Fruit fly (Drosophila melanogaster) whole organism, wandering third instar larva: Measurements from ENCODE around the gene CG5126.

ENCODE experiments used
- Abd-B ChIP-seq: fragments of >200 bp; optimal IDR thresholded peaks from 2 replicates; lab custom pipeline; 2017; ENCODE audit warnings: missing biosample characterization, missing genetic modification characterization
- CG9705 ChIP-seq: fragments of 200-800 bp; sonication (Bioruptor generic); optimal IDR thresholded peaks from 2 replicates; lab custom pipeline; 2018; ENCODE audit warnings: missing biosample characterization, mild to moderate bottlenecking, missing genetic modification characterization
- CrebA ChIP-seq: fragments of 200-800 bp; sonication (Bioruptor generic); optimal IDR thresholded peaks from 2 replicates; lab custom pipeline; 2016; ENCODE audit warnings: missing biosample characterization, mild to moderate bottlenecking, missing genetic modification characterization, borderline replicate concordance
- Dfd ChIP-seq: fragments of >200 bp; optimal IDR thresholded peaks from 2 replicates; lab custom pipeline; 2017; ENCODE audit warnings: missing biosample characterization, missing genetic modification characterization
- Dif ChIP-seq: fragments of 200-275, 200-300 bp; sonication (Bioruptor generic); optimal IDR thresholded peaks from 2 replicates; lab custom pipeline; 2018; ENCODE audit warnings: missing biosample characterization, missing genetic modification characterization; ENCODE audit not compliant: partially characterized antibody
- GATAd ChIP-seq: sonication (Bioruptor generic); optimal IDR thresholded peaks from 2 replicates; lab custom pipeline; 2016; ENCODE audit warnings: missing biosample characterization, missing genetic modification characterization
- HLH106 ChIP-seq: fragments of 200-800 bp; optimal IDR thresholded peaks from 3 replicates; lab custom pipeline; 2019; ENCODE audit warnings: missing biosample characterization, mild to moderate bottlenecking, missing genetic modification characterization, moderate library complexity
- Hnf4 ChIP-seq: fragments of 200-800 bp; sonication (Bioruptor generic); optimal IDR thresholded peaks from 2 replicates; lab custom pipeline; 2016; ENCODE audit warnings: missing biosample characterization, mild to moderate bottlenecking, missing genetic modification characterization
- Hr78 ChIP-seq: fragments of >200 bp; optimal IDR thresholded peaks from 2 replicates; lab custom pipeline; 2017; ENCODE audit warnings: missing biosample characterization, missing genetic modification characterization
- Hr83 ChIP-seq: fragments of 200-300 bp; sonication (Bioruptor generic); optimal IDR thresholded peaks from 2 replicates; lab custom pipeline; 2016; ENCODE audit warnings: missing biosample characterization, mild to moderate bottlenecking, missing genetic modification characterization, moderate library complexity; ENCODE audit not compliant: poor library complexity, severe bottlenecking
- Jra ChIP-seq: sonication (Bioruptor generic); optimal IDR thresholded peaks from 2 replicates; lab custom pipeline; 2016; ENCODE audit warnings: missing biosample characterization, missing genetic modification characterization
- Mio ChIP-seq: sonication (Bioruptor generic); optimal IDR thresholded peaks from 2 replicates; lab custom pipeline; 2016; ENCODE audit warnings: missing biosample characterization, missing genetic modification characterization
- Myc ChIP-seq: fragments of >200 bp; optimal IDR thresholded peaks from 2 replicates; lab custom pipeline; 2017
- N ChIP-seq: fragments of >200 bp; optimal IDR thresholded peaks from 2 replicates; lab custom pipeline; 2018; ENCODE audit warnings: missing biosample characterization, missing external identifiers, missing genetic modification characterization
- OdsH ChIP-seq: fragments of 200-800 bp; sonication (Bioruptor generic); optimal IDR thresholded peaks from 2 replicates; lab custom pipeline; 2016; ENCODE audit warnings: missing biosample characterization, mild to moderate bottlenecking, missing genetic modification characterization
- Rel ChIP-seq, 2 experiments: fragments of 200-800 bp; sonication (Bioruptor generic) in 1 of 2; optimal IDR thresholded peaks; 2 replicates in 1 of 2; 3 replicates in 1 of 2; lab custom pipeline; 2016 to 2019; ENCODE audit warnings: mild to moderate bottlenecking in 2 of 2, missing biosample characterization in 2 of 2, missing genetic modification characterization in 2 of 2, moderate library complexity in 1 of 2
- Sp1 ChIP-seq: fragments of 200-800 bp; sonication (Bioruptor generic); optimal IDR thresholded peaks from 3 replicates; lab custom pipeline; 2019; ENCODE audit warnings: missing biosample characterization, mild to moderate bottlenecking, missing genetic modification characterization, moderate library complexity
- Vsx2 ChIP-seq: fragments of 200-300, 225-300 bp; sonication (Bioruptor generic); optimal IDR thresholded peaks from 2 replicates; lab custom pipeline; 2018; ENCODE audit warnings: missing biosample characterization, missing genetic modification characterization; ENCODE audit not compliant: partially characterized antibody
- br ChIP-seq: fragments of 200-800 bp; sonication (Bioruptor generic); optimal IDR thresholded peaks from 2 replicates; lab custom pipeline; 2016; ENCODE audit warnings: missing biosample characterization, missing genetic modification characterization
- brk ChIP-seq: fragments of 200-800 bp; sonication (Bioruptor generic); optimal IDR thresholded peaks from 2 replicates; lab custom pipeline; 2016; ENCODE audit warnings: missing biosample characterization, mild to moderate bottlenecking, missing genetic modification characterization
- dmrt93B ChIP-seq: fragments of 200-800 bp; sonication (Bioruptor generic); optimal IDR thresholded peaks from 2 replicates; lab custom pipeline; 2018; ENCODE audit warnings: missing biosample characterization, mild to moderate bottlenecking, missing genetic modification characterization
- dsf ChIP-seq: sonication (Bioruptor generic); optimal IDR thresholded peaks from 2 replicates; lab custom pipeline; 2016; ENCODE audit warnings: missing biosample characterization, missing genetic modification characterization, borderline replicate concordance
- ey ChIP-seq: fragments of 200-800 bp; sonication (Bioruptor generic); optimal IDR thresholded peaks from 2 replicates; lab custom pipeline; 2016; ENCODE audit warnings: missing biosample characterization, missing genetic modification characterization
- foxo ChIP-seq, 2 experiments: fragments of 200-800 bp; sonication (Bioruptor generic); optimal IDR thresholded peaks; 2 replicates in 1 of 2; 3 replicates in 1 of 2; lab custom pipeline; 2016 to 2017; ENCODE audit warnings: missing biosample characterization in 2 of 2, missing genetic modification characterization in 2 of 2
- fru ChIP-seq: fragments of 200-800 bp; sonication (Bioruptor generic); optimal IDR thresholded peaks from 3 replicates; lab custom pipeline; 2016; ENCODE audit warnings: missing biosample characterization, mild to moderate bottlenecking, missing genetic modification characterization
- h ChIP-seq: fragments of 200-800 bp; sonication (Bioruptor generic); optimal IDR thresholded peaks from 3 replicates; lab custom pipeline; 2016; ENCODE audit warnings: missing biosample characterization, mild to moderate bottlenecking, missing genetic modification characterization
- jim ChIP-seq: fragments of 175-275, 200-325 bp; sonication (Bioruptor generic); optimal IDR thresholded peaks from 2 replicates; lab custom pipeline; 2016; ENCODE audit warnings: missing biosample characterization, mild to moderate bottlenecking, missing genetic modification characterization
- lola ChIP-seq: fragments of >200 bp; optimal IDR thresholded peaks from 2 replicates; lab custom pipeline; 2017; ENCODE audit warnings: missing biosample characterization, missing genetic modification characterization
- pan ChIP-seq: fragments of >200 bp; optimal IDR thresholded peaks from 2 replicates; lab custom pipeline; 2017
- psq ChIP-seq: fragments of 200-800 bp; sonication (Bioruptor generic); optimal IDR thresholded peaks from 3 replicates; lab custom pipeline; 2017; ENCODE audit warnings: missing biosample characterization, mild to moderate bottlenecking, missing genetic modification characterization, moderate library complexity
- rgr ChIP-seq: fragments of 200-800 bp; sonication (Bioruptor generic); optimal IDR thresholded peaks from 3 replicates; lab custom pipeline; 2016; ENCODE audit warnings: missing biosample characterization, mild to moderate bottlenecking, missing genetic modification characterization
- tai ChIP-seq: sonication (Bioruptor generic); optimal IDR thresholded peaks from 2 replicates; lab custom pipeline; 2016; ENCODE audit warnings: missing biosample characterization, missing genetic modification characterization
- woc ChIP-seq: sonication (Bioruptor generic); optimal IDR thresholded peaks from 2 replicates; lab custom pipeline; 2016; ENCODE audit warnings: missing biosample characterization, mild to moderate bottlenecking, missing genetic modification characterization

CG5126 gene

dm6 chr2L:1214465-1214864 lies 30.6 kb upstream of the CG5126 start:
- TF ChIP-seq Abd-B, result no peak
- no peak for TF ChIP-seq brk (GFP tag; lab: Kevin White, UChicago)
- TF ChIP-seq CG9705 (GFP tag; lab: Kevin White, UChicago), result no peak
- no peak for TF ChIP-seq fru (GFP tag; lab: Kevin White, UChicago)
- no peak for TF ChIP-seq jim (GFP tag; lab: Kevin White, UChicago)
- no peak for TF ChIP-seq dsf (GFP tag; lab: Kevin White, UChicago)
- no peak for TF ChIP-seq GATAd (GFP tag; lab: Kevin White, UChicago)
- no peak for TF ChIP-seq br
- no peak for TF ChIP-seq foxo (GFP tag; optimal IDR thresholded peaks at IDR 0.05; lab: Kevin White, UChicago)
- no peak for TF ChIP-seq dmrt93B (GFP tag; lab: Kevin White, UChicago)
- no peak for TF ChIP-seq Vsx2
- no peak for TF ChIP-seq OdsH (GFP tag; lab: Kevin White, UChicago)
- TF ChIP-seq, all 38 proteins: peak for 0

DNA sequence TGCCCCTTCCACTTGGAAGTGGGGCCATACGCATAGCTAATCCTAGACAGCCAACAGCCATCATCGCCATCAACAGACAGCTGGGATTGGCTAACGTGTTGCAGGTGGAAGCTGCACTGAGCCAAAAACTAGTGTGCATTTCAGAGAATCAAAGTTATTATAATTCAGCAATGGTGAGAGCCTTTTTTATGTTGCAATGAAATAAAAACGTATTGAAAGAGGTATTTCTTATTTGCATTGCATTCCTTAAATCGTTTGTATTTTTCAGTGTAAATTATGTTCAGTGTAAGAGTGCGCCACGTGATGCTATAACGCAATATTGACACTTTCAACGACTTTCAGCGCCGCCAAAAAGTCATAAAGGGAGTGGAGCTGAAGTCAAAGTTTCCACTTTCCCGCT lies 29.8 kb upstream of the CG5126 start:
- no peak for TF ChIP-seq br
- TF ChIP-seq brk (GFP tag; lab: Kevin White, UChicago), result no peak
- TF ChIP-seq OdsH (GFP tag; lab: Kevin White, UChicago), result no peak
- no peak for TF ChIP-seq Abd-B
- no peak for TF ChIP-seq rgr (GFP tag; lab: Kevin White, UChicago)
- no peak for TF ChIP-seq pan (lab: Kevin White, UChicago)
- TF ChIP-seq, all 38 proteins: peak for 0

DNA sequence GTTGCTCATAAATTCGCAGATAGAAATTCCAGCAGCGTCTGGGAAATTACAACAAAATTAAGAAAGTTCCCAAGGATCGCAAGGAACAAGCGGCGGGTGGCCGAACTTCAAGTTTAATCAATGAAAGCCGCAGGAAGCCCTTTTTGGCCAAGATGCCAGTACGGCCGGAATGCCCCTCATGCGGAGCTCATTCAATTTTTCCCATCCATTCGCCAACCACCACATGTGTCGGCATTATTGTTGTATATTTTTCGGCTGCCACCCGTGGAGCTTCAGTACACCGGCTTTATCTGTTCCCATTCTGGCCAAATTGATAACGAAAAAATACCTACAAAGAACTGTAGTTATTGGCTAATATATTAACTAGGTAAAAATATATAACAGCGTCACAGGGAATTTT lies 27.7 kb upstream of the CG5126 start:
- TF ChIP-seq Sp1 (GFP tag; lab: Kevin White, UChicago) (no peak), Myc (lab: Kevin White, UChicago) (peak; percentile 6)

DNA sequence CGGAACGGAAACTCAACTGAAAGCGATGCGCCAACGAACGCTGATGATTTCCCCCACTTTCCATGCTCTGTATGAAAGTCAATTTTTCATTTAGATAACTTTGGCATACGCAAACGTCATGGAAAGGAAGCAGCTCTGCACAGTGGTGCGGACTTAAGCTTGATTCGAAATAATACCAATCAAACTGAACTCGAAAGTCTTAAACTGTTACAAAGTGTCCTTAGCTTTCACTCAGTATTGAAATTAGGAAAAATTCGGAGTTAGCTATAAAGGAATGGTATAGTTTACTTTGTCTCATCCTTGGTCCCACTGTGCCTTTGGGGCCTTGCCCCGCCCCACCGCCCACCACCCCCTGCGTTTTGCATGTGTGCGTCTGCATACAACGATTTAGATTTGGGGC lies 23.6 kb upstream of the CG5126 start:
- peak; percentile 10 for TF ChIP-seq br
- no peak for TF ChIP-seq rgr (GFP tag; lab: Kevin White, UChicago)

- TF ChIP-seq psq (no peak), woc (no peak), HLH106 (tag; lab: Kevin White, UChicago) (no peak), brk (GFP tag; lab: Kevin White, UChicago) (no peak), Hnf4 (GFP tag; lab: Kevin White, UChicago) (no peak), Sp1 (GFP tag; lab: Kevin White, UChicago) (no peak), tai (GFP tag; lab: Kevin White, UChicago) (no peak), jim (GFP tag; lab: Kevin White, UChicago) (no peak), Hr83 (GFP tag; lab: Kevin White, UChicago) (no peak), rgr (GFP tag; lab: Kevin White, UChicago) (no peak), Myc (lab: Kevin White, UChicago) (no peak), GATAd (GFP tag; lab: Kevin White, UChicago) (no peak), Dfd (GFP tag; lab: Kevin White, UChicago) (no peak), Mio (GFP tag; lab: Kevin White, UChicago) (no peak), Jra (no peak), Hr78 (no peak)
Measured at dm6 chr2L:1203915-1204314, 20.1 kb upstream of the CG5126 start, which contains the start of gene CG14342. CG14342 (plus strand) TSS chr2L:1204215.

DNA sequence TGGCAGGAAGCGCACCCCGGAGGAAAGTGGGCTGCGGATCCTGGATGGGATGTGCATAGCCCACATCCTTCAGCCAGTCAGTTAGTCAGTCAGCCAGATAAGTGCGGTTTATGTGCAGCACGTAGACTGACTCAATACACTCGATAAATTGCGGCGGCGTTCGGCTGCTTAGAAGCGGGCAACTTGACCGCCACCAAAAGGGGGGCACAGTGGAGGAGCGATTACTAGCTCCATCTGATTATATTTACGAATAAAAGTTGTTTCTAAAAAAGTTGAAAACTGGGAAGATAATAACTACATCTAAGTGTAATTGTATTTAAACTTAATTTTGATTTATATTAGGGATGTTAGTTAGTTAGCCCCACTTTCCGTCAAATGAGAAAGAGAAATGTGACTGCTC lies 18.6 kb upstream of the CG5126 start:
- TF ChIP-seq Abd-B (no peak), Sp1 (GFP tag; lab: Kevin White, UChicago) (no peak), lola (GFP tag; lab: Kevin White, UChicago) (no peak), Hr83 (GFP tag; lab: Kevin White, UChicago) (no peak), Mio (GFP tag; lab: Kevin White, UChicago) (no peak), OdsH (GFP tag; lab: Kevin White, UChicago) (no peak), Hnf4 (GFP tag; lab: Kevin White, UChicago) (no peak), N (GFP tag; lab: Kevin White, UChicago) (no peak), jim (GFP tag; lab: Kevin White, UChicago) (no peak)

dm6 chr2L:1201396-1201837 lies 17.6 kb upstream of the CG5126 start:
- TF ChIP-seq fru (GFP tag; lab: Kevin White, UChicago), result peak; percentile 27
- no peak for TF ChIP-seq Abd-B
- no peak for TF ChIP-seq Mio (GFP tag; lab: Kevin White, UChicago)
- TF ChIP-seq CrebA (GFP tag; lab: Kevin White, UChicago), result no peak
- no peak for TF ChIP-seq Vsx2
- TF ChIP-seq Jra, result no peak
- TF ChIP-seq Rel (GFP tag; optimal IDR thresholded peaks at IDR 0.05; lab: Kevin White, UChicago), result no peak
- peak; percentile 89 for TF ChIP-seq Rel (tag; optimal IDR thresholded peaks at IDR 0.05; lab: Kevin White, UChicago)
- TF ChIP-seq h, result no peak
- TF ChIP-seq dsf (GFP tag; lab: Kevin White, UChicago), result no peak
- no peak for TF ChIP-seq lola (GFP tag; lab: Kevin White, UChicago)
- no peak for TF ChIP-seq Dif (GFP tag; lab: Kevin White, UChicago)
- no peak for TF ChIP-seq Dfd (GFP tag; lab: Kevin White, UChicago)
- TF ChIP-seq CG9705 (GFP tag; lab: Kevin White, UChicago), result no peak
- TF ChIP-seq Hr78, result no peak
- TF ChIP-seq ey, result no peak
- TF ChIP-seq HLH106 (tag; lab: Kevin White, UChicago), result no peak
- TF ChIP-seq, all 38 proteins: peak for 2
